Fruit fly (Drosophila melanogaster) whole organism, embryonic: ENCODE data around the gene Pex7.

Experiments used
- Adf1 ChIP-seq: fragments of 200-800 bp; sonication (Bioruptor generic); IDR thresholded peaks from 2 replicates; pipeline ENCODE4 v1.3.6; 2022; ENCODE audit warnings: missing biosample characterization, missing genetic modification characterization
- Atf-2 ChIP-seq: fragments of 200-800 bp; sonication (Bioruptor generic); optimal IDR thresholded peaks from 2 replicates; lab custom pipeline; 2016; ENCODE audit warnings: missing biosample characterization, missing genetic modification characterization
- Bgb ChIP-seq: fragments of 200-800 bp; sonication (Bioruptor generic); IDR thresholded peaks from 2 replicates; pipeline ENCODE4 v1.3.6; 2022; ENCODE audit warnings: missing biosample characterization, missing genetic modification characterization; ENCODE audit not compliant: partially characterized antibody
- CG10366 ChIP-seq: fragments of 200-800 bp; sonication (Bioruptor generic); IDR thresholded peaks from 2 replicates; pipeline ENCODE4 v1.3.6; 2022; ENCODE audit warnings: missing biosample characterization, missing genetic modification characterization
- CG11085 ChIP-seq: fragments of 200-800 bp; sonication (Bioruptor generic); IDR thresholded peaks from 2 replicates; pipeline ENCODE4 v1.3.6; 2022; ENCODE audit warnings: missing biosample characterization, missing genetic modification characterization
- CG11456 ChIP-seq: fragments of 200-800 bp; sonication (Bioruptor generic); IDR thresholded peaks from 3 replicates; pipeline ENCODE4 v1.3.6; 2022; ENCODE audit warnings: missing biosample characterization, missing genetic modification characterization
- CG12104 ChIP-seq: fragments of 200-800 bp; sonication (Bioruptor generic); optimal IDR thresholded peaks from 3 replicates; lab custom pipeline; 2016; ENCODE audit warnings: missing biosample characterization, missing genetic modification characterization
- CG12219 ChIP-seq: fragments of 200-800 bp; sonication (Bioruptor generic); optimal IDR thresholded peaks from 3 replicates; lab custom pipeline; 2018; ENCODE audit warnings: missing biosample characterization, mild to moderate bottlenecking, missing genetic modification characterization
- CG13624 ChIP-seq: fragments of 200-800 bp; sonication (Bioruptor generic); optimal IDR thresholded peaks from 2 replicates; lab custom pipeline; 2016; ENCODE audit warnings: missing biosample characterization, missing genetic modification characterization
- CG13775 ChIP-seq: fragments of 200-800 bp; sonication (Bioruptor generic); optimal IDR thresholded peaks from 3 replicates; lab custom pipeline; 2017; ENCODE audit warnings: missing biosample characterization, mild to moderate bottlenecking, missing genetic modification characterization
- CG3847 ChIP-seq: fragments of 200-800 bp; sonication (Bioruptor generic); IDR thresholded peaks from 2 replicates; pipeline ENCODE4 v1.3.6; 2022; ENCODE audit warnings: missing biosample characterization, missing genetic modification characterization
- CG4360 ChIP-seq: fragments of 200-800 bp; sonication (Bioruptor generic); IDR thresholded peaks from 2 replicates; pipeline ENCODE4 v1.3.6; 2022; ENCODE audit warnings: missing biosample characterization, missing genetic modification characterization
- CG4707 ChIP-seq: fragments of 200-800 bp; sonication (Bioruptor generic); optimal IDR thresholded peaks from 2 replicates; lab custom pipeline; 2018; ENCODE audit warnings: missing biosample characterization, mild to moderate bottlenecking, missing genetic modification characterization, moderate library complexity
- CG6654 ChIP-seq: fragments of 200-800 bp; sonication (Bioruptor generic); optimal IDR thresholded peaks from 2 replicates; lab custom pipeline; 2017; ENCODE audit warnings: missing biosample characterization, mild to moderate bottlenecking, missing genetic modification characterization
- CG8089 ChIP-seq: fragments of 200-800 bp; sonication (Bioruptor generic); optimal IDR thresholded peaks from 3 replicates; lab custom pipeline; 2016; ENCODE audit warnings: missing biosample characterization, missing genetic modification characterization
- CG8290 ChIP-seq, 3 experiments: fragments of 200-800 bp; sonication (Bioruptor generic); optimal IDR thresholded peaks; 2 replicates each; lab custom pipeline; 2016 to 2019; ENCODE audit warnings: missing biosample characterization in 3 of 3, missing genetic modification characterization in 3 of 3, mild to moderate bottlenecking in 2 of 3, moderate library complexity in 1 of 3
- Chrac-16 ChIP-seq: fragments of 200-800 bp; sonication (Bioruptor generic); optimal IDR thresholded peaks from 3 replicates; lab custom pipeline; 2016; ENCODE audit warnings: missing biosample characterization, missing genetic modification characterization
- CoRest ChIP-seq: fragments of 200-800 bp; sonication (Bioruptor generic); optimal IDR thresholded peaks from 3 replicates; lab custom pipeline; 2018; ENCODE audit warnings: missing biosample characterization, mild to moderate bottlenecking, missing genetic modification characterization, moderate library complexity
- Deaf1 ChIP-seq: fragments of 200-800 bp; optimal IDR thresholded peaks from 3 replicates; lab custom pipeline; 2019; ENCODE audit warnings: missing biosample characterization, mild to moderate bottlenecking, missing genetic modification characterization, moderate library complexity
- Dfd ChIP-seq, 2 experiments: fragments of >200 bp; optimal IDR thresholded peaks; 2 replicates each; lab custom pipeline; 2017; ENCODE audit warnings: missing biosample characterization in 2 of 2, missing genetic modification characterization in 2 of 2
- Doc2 ChIP-seq: fragments of 200-800 bp; sonication (Bioruptor generic); IDR thresholded peaks from 2 replicates; pipeline ENCODE4 v1.3.6; 2022; ENCODE audit warnings: missing biosample characterization, missing genetic modification characterization
- Dp ChIP-seq: fragments of 200-800 bp; sonication (Bioruptor generic); optimal IDR thresholded peaks from 2 replicates; lab custom pipeline; 2018; ENCODE audit warnings: missing biosample characterization, mild to moderate bottlenecking, missing genetic modification characterization, moderate library complexity
- E2f2 ChIP-seq: fragments of 200-800 bp; sonication (Bioruptor generic); IDR thresholded peaks from 2 replicates; pipeline ENCODE4 v1.3.6; 2022; ENCODE audit warnings: missing biosample characterization, missing genetic modification characterization
- HmgD ChIP-seq: fragments of 200-800 bp; sonication (Bioruptor generic); optimal IDR thresholded peaks from 3 replicates; lab custom pipeline; 2016; ENCODE audit warnings: missing biosample characterization, missing genetic modification characterization
- HmgZ ChIP-seq: fragments of 200-800 bp; sonication (Bioruptor generic); optimal IDR thresholded peaks from 2 replicates; lab custom pipeline; 2018; ENCODE audit warnings: missing biosample characterization, mild to moderate bottlenecking, missing genetic modification characterization
- Med ChIP-seq: fragments of 200-800 bp; sonication (Bioruptor generic); peaks from one replicate; lab custom pipeline; 2016; ENCODE audit warnings: missing biosample characterization, missing genetic modification characterization, mild to moderate bottlenecking, inconsistent platforms, moderate library complexity
- NFAT ChIP-seq: fragments of 200-800 bp; sonication (Bioruptor generic); IDR thresholded peaks from 2 replicates; pipeline ENCODE4 v1.3.6; 2022; ENCODE audit warnings: missing biosample characterization, missing genetic modification characterization
- NK7.1 ChIP-seq: fragments of 200-800 bp; sonication (Bioruptor generic); optimal IDR thresholded peaks from 3 replicates; lab custom pipeline; 2016; ENCODE audit warnings: missing biosample characterization, missing genetic modification characterization
- NfI ChIP-seq: fragments of 200-800 bp; sonication (Bioruptor generic); optimal IDR thresholded peaks from 3 replicates; lab custom pipeline; 2018; ENCODE audit warnings: missing biosample characterization, mild to moderate bottlenecking, missing genetic modification characterization, moderate library complexity
- Opbp ChIP-seq: fragments of 200-800 bp; sonication (Bioruptor generic); IDR thresholded peaks from 3 replicates; pipeline ENCODE4 v1.3.6; 2022; ENCODE audit warnings: missing biosample characterization, missing genetic modification characterization; ENCODE audit not compliant: partially characterized antibody
- Pdp1 ChIP-seq, 2 experiments: fragments of 200-800 bp; sonication (Bioruptor generic); optimal IDR thresholded peaks; 3 replicates each; lab custom pipeline; 2016; ENCODE audit warnings: missing biosample characterization in 2 of 2, missing genetic modification characterization in 2 of 2, mild to moderate bottlenecking in 1 of 2, moderate library complexity in 1 of 2
- Sox102F ChIP-seq: fragments of 200-800 bp; sonication (Bioruptor generic); optimal IDR thresholded peaks from 2 replicates; lab custom pipeline; 2018; ENCODE audit warnings: missing biosample characterization, mild to moderate bottlenecking, missing genetic modification characterization, moderate library complexity
- Trl ChIP-seq, 3 experiments: fragments of >200 bp in 2 of 3; fragments of 200-800 bp in 1 of 3; sonication (Bioruptor generic) in 1 of 3; optimal IDR thresholded peaks; 2 replicates in 1 of 3; 3 replicates in 2 of 3; lab custom pipeline; 2016 to 2017; ENCODE audit warnings: missing biosample characterization in 1 of 3, missing genetic modification characterization in 1 of 3
- amos ChIP-seq: fragments of 200-800 bp; sonication (Bioruptor generic); IDR thresholded peaks from 2 replicates; pipeline ENCODE4 v1.3.6; 2022; ENCODE audit warnings: missing biosample characterization, missing genetic modification characterization; ENCODE audit not compliant: partially characterized antibody
- bab2 ChIP-seq: fragments of 200-800 bp; sonication (Bioruptor generic); optimal IDR thresholded peaks from 2 replicates; lab custom pipeline; 2016; ENCODE audit warnings: missing biosample characterization, missing genetic modification characterization
- caup ChIP-seq: fragments of 200-800 bp; sonication (Bioruptor generic); optimal IDR thresholded peaks from 3 replicates; lab custom pipeline; 2017; ENCODE audit warnings: missing biosample characterization, mild to moderate bottlenecking, missing genetic modification characterization, moderate library complexity; ENCODE audit not compliant: severe bottlenecking
- gce ChIP-seq: fragments of 200-800 bp; sonication (Bioruptor generic); IDR thresholded peaks from 3 replicates; pipeline ENCODE4 v1.3.6; 2022; ENCODE audit warnings: missing biosample characterization, missing genetic modification characterization
- ham ChIP-seq: fragments of 200-800 bp; sonication (Bioruptor generic); IDR thresholded peaks from 2 replicates; pipeline ENCODE4 v1.3.6; 2022; ENCODE audit warnings: missing biosample characterization, missing genetic modification characterization
- hth ChIP-seq: fragments of >200 bp; optimal IDR thresholded peaks from 2 replicates; lab custom pipeline; 2017; ENCODE audit warnings: inconsistent platforms
- kay ChIP-seq: fragments of 200-800 bp; sonication (Bioruptor generic); optimal IDR thresholded peaks from 2 replicates; lab custom pipeline; 2016; ENCODE audit warnings: missing biosample characterization, missing genetic modification characterization
- knrl ChIP-seq: fragments of 200-800 bp; sonication (Bioruptor generic); IDR thresholded peaks from 3 replicates; pipeline ENCODE4 v1.3.6; 2022; ENCODE audit warnings: missing biosample characterization, missing genetic modification characterization; ENCODE audit not compliant: partially characterized antibody
- nmo ChIP-seq: fragments of 200-800 bp; sonication (Bioruptor generic); optimal IDR thresholded peaks from 2 replicates; lab custom pipeline; 2018; ENCODE audit warnings: missing biosample characterization, mild to moderate bottlenecking, missing genetic modification characterization, moderate library complexity
- phol ChIP-seq: fragments of 200-800 bp; sonication (Bioruptor generic); optimal IDR thresholded peaks from 3 replicates; lab custom pipeline; 2018; ENCODE audit warnings: missing biosample characterization, mild to moderate bottlenecking, missing genetic modification characterization, moderate library complexity
- psq ChIP-seq: fragments of 200-800 bp; sonication (Bioruptor generic); optimal IDR thresholded peaks from 2 replicates; lab custom pipeline; 2017; ENCODE audit warnings: missing biosample characterization, missing genetic modification characterization
- scrt ChIP-seq: fragments of 200-800 bp; sonication (Bioruptor generic); optimal IDR thresholded peaks from 2 replicates; lab custom pipeline; 2018; ENCODE audit warnings: missing biosample characterization, mild to moderate bottlenecking, missing genetic modification characterization, moderate library complexity
- sim ChIP-seq: fragments of 200-800 bp; sonication (Bioruptor generic); IDR thresholded peaks from 2 replicates; pipeline ENCODE4 v1.3.6; 2022; ENCODE audit warnings: missing biosample characterization, missing genetic modification characterization
- slbo ChIP-seq: fragments of 200-800 bp; sonication (Bioruptor generic); IDR thresholded peaks from 2 replicates; pipeline ENCODE4 v1.3.6; 2022; ENCODE audit warnings: missing biosample characterization, missing genetic modification characterization
- tna ChIP-seq: fragments of 200-800 bp; sonication (Bioruptor generic); IDR thresholded peaks from 2 replicates; pipeline ENCODE4 v1.3.6; 2022; ENCODE audit warnings: missing biosample characterization, missing genetic modification characterization; ENCODE audit not compliant: partially characterized antibody

Pex7 gene

DNA sequence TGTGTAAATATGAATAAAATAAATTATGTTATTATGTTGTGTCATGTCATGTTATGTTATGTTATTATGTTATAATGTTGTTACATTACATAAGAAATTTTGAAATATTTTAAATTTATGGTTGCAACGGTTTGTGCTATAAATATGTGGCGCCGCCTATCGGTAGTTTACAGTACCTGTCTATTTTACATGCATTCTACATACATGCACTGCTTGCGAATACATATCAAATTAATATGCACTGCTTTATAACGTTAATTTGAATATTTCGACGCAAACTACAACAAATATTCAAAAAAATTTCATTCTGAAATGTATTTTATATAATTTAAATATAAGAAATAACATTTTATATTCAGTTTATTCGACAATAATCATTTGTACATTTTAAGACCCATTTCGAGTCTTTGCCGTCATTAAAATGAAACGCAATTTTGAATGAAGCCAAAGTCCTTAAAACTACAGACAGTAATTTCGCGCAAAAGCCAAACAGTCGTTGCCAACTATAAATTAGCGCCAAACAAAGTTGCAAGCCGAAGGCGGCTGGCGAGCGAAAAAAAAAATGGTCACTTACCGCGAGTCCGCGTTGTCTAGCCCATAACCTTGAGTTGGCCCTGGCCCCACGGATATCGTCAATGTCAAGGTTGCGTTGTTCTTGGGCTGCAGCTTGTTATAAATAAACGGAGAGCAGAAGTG, 5.1 kb downstream of the Pex7 start (continued):
- TF ChIP-seq Atf-2 (GFP tag; lab: Kevin White, UChicago) (no peak), phol (peak; percentile 22), CG6654 (GFP tag; lab: Kevin White, UChicago) (no peak), Trl (optimal IDR thresholded peaks at IDR 0.05; lab: Kevin White, UChicago) (no peak), Trl (GFP tag; optimal IDR thresholded peaks at IDR 0.05; lab: Kevin White, UChicago) (no peak), nmo (GFP tag; lab: Kevin White, UChicago) (peak; percentile 14), CG10366 (no peak), NfI (GFP tag; lab: Kevin White, UChicago) (no peak), NK7.1 (GFP tag; lab: Kevin White, UChicago) (no peak), Opbp (GFP tag; lab: Robert Waterston, UW) (peak; percentile 60; the same call in 1 of the 3 replicates), knrl (peak; percentile 64; the same call in 1 of the 3 replicates), Adf1 (GFP tag; lab: Robert Waterston, UW) (no peak), Dfd (GFP tag; optimal IDR thresholded peaks at IDR 0.05; lab: Kevin White, UChicago) (peak in 1 of 2 experiments; percentile 46), sim (GFP tag; lab: Robert Waterston, UW) (no peak), psq (GFP tag; lab: Kevin White, UChicago) (no peak), Pdp1 (GFP tag; optimal IDR thresholded peaks at IDR 0.05; lab: Kevin White, UChicago) (no peak), CG11085 (GFP tag; lab: Robert Waterston, UW) (no peak), scrt (no peak), ham (GFP tag; lab: Robert Waterston, UW) (no peak), CG4360 (no peak), CG11456 (GFP tag; lab: Robert Waterston, UW) (no peak), CoRest (tag; lab: Kevin White, UChicago) (peak; percentile 17), hth (lab: Kevin White, UChicago) (no peak), CG13775 (no peak), HmgZ (tag; lab: Kevin White, UChicago) (peak; percentile 1), tna (GFP tag; lab: Robert Waterston, UW) (no peak), CG13624 (GFP tag; lab: Kevin White, UChicago) (no peak), Doc2 (GFP tag; lab: Robert Waterston, UW) (no peak), slbo (GFP tag; lab: Robert Waterston, UW) (peak; percentile 37; the same call in 1 of the 2 replicates), CG4707 (GFP tag; lab: Kevin White, UChicago) (no peak), Deaf1 (tag; lab: Kevin White, UChicago) (no peak), kay (GFP tag; lab: Kevin White, UChicago) (no peak), gce (GFP tag; lab: Robert Waterston, UW) (no peak), E2f2 (peak; percentile 37; the same call in 1 of the 2 replicates), CG3847 (0 out of 2 replicates have a peak, but pooled peaks have one; percentile 17), amos (GFP tag; lab: Robert Waterston, UW) (peak; percentile 65), CG8290 (GFP tag; optimal IDR thresholded peaks at IDR 0.05; lab: Kevin White, UChicago) (no peak), CG8290 (tag; optimal IDR thresholded peaks at IDR 0.05; lab: Kevin White, UChicago) (no peak), Sox102F (GFP tag; lab: Kevin White, UChicago) (no peak), Bgb (peak; percentile 64; the same call in 1 of the 2 replicates), caup (GFP tag; lab: Kevin White, UChicago) (no peak), NFAT (GFP tag; lab: Robert Waterston, UW) (no peak), bab2 (GFP tag; lab: Kevin White, UChicago) (no peak), CG8089 (no peak), CG12104 (no peak), Chrac-16 (GFP tag; lab: Kevin White, UChicago) (no peak), Med (GFP tag; lab: Kevin White, UChicago) (peak; percentile 18), CG12219 (GFP tag; lab: Kevin White, UChicago) (no peak), Dp (GFP tag; lab: Kevin White, UChicago) (peak; percentile 26), HmgD (GFP tag; lab: Kevin White, UChicago) (no peak)
